Fruit fly (Drosophila melanogaster): ENCODE results near the gene CG7272.

- TF ChIP-seq CG8478 (optimal IDR thresholded peaks at IDR 0.05) (no peak), CTCF (optimal IDR thresholded peaks at IDR 0.05) (no peak)
Observed at dm6 chr3L:15544455-15545415, 44.0 kb downstream of the CG7272 start.

Measured in S2 (cell line).